Fruit fly (Drosophila melanogaster) Kc167 (cell line): ENCODE data around the gene Pph13.

Experiments used
- Myc ChIP-seq: fragments of >200 bp; optimal IDR thresholded peaks from 2 replicates; lab custom pipeline; 2017; ENCODE audit warnings: missing external identifiers
- Sin3A ChIP-seq: fragments of >200 bp; optimal IDR thresholded peaks from 2 replicates; lab custom pipeline; 2018; ENCODE audit warnings: missing external identifiers
- h ChIP-seq: fragments of >200 bp; optimal IDR thresholded peaks from 3 replicates; lab custom pipeline; 2018; ENCODE audit warnings: missing external identifiers
- insv ChIP-seq: fragments of >200 bp; optimal IDR thresholded peaks from 3 replicates; lab custom pipeline; 2018; ENCODE audit warnings: missing external identifiers
- psq ChIP-seq: fragments of >200 bp; optimal IDR thresholded peaks from 2 replicates; lab custom pipeline; 2017; ENCODE audit warnings: missing external identifiers
- ttk ChIP-seq: sonication (Bioruptor generic); optimal IDR thresholded peaks from 2 replicates; lab custom pipeline; 2017; ENCODE audit warnings: missing external identifiers

The Pph13 gene

DNA sequence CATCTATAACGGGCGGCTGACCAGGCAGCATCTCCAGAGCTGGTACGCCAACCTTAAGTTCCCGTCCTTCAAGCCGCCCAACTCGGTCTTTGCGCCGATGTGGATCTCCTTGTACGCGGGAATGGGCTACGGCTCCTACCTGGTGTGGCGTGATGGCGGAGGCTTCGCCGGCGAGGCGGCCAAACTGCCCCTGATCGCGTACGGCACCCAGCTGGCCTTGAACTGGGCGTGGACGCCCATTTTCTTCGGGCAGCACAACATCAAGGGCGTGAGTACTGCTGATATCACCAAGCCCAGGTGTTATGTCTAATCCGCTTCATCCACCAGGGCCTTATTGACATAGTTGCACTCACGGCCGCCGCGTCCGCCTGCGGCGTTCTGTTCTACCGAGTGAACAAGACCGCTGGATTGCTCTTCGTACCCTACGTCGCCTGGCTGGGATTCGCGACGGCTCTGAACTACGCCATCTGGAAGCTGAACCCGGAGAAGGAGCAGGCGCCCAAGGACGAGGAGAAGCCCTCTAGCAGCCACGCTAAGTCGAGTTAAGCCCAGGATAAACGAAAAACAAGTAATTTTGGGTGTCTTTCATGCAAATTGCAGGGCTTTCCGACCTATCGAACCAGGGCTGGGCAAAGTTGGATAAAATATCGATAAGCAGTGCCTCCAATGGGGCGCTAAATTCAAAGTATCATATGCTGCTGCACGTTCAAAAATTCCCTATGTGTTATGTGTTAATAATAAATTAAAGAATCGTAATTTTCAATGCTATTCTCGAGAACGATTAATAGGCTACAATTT lies 17.3 kb upstream of the Pph13 start, which contains the start of gene rempA:
rempA (minus strand) TSS at position 541 of the 798 bp plus-strand sequence.
- no peak for TF ChIP-seq insv
- TF ChIP-seq ttk = no peak
- TF ChIP-seq Myc (lab: Kevin White, UChicago) = no peak
- no peak for TF ChIP-seq Sin3A (lab: Kevin White, UChicago)
- TF ChIP-seq h (lab: Kevin White, UChicago) = no peak
- no peak for TF ChIP-seq psq (lab: Kevin White, UChicago)

DNA sequence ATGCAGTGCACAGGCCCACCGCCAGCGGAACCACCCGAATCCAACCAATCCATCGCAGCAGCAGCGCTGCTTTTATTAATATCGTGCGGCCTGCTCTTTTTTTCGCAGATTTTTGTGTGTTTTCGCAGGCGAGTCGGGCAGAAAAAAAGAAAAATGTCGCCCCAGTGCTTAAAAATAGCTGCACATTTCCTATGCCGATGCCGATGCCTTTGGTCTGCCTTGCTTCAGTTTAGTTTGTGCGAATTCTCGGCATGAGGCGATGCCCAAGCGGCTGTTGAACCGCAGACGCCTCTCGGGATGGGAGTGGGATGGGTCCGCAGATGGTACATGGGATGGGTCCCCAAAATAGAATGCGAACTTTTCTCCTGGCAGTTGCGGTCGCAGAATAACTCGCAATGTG lies 14.0 kb upstream of the Pph13 start:
- TF ChIP-seq psq (lab: Kevin White, UChicago) (no peak), Myc (lab: Kevin White, UChicago) (no peak), ttk (no peak), insv (no peak), Sin3A (lab: Kevin White, UChicago) (no peak), h (lab: Kevin White, UChicago) (no peak)

DNA sequence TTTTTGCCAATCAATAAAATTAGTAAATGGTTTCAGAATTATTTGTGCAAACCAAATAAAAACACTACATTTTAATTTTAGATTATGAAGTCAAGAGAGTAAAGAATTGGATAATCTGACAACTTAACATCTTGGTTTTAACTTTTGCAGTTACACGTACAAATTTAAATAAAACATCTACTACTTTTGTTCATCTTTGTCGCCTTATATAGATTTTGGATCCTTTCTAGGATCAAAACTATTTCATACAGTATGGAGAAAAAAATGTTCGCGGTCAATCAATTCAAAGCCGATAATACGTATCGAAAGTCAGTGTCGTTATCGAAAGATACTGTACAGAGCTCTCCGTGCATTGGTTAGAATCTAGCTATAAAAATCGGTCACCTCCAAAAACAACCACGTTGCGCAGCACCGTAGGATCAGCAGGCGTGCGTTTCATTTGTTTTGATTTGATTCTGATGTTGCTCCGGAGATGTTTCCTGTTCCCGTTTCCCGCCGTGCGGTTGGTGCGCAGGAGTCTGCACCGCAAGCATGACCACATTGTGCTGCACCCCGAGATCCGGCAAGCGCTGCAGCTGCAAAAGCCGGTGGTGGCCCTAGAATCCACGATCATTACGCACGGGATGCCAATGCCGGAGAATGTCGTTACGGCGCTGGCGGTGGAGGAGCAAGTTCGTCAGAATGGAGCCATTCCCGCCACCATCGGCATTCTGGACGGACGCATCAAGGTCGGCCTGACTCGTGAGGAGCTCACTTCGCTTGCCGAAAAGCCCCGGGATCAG lies 13.3 kb upstream of the Pph13 start, which contains the start of the genes uncNacbeta and CG2794:
uncNacbeta (minus strand) TSS at position 51 of the 782 bp plus-strand sequence.
CG2794 (plus strand) TSS at position 395 of the 782 bp plus-strand sequence.
- TF ChIP-seq h (lab: Kevin White, UChicago) (no peak), Myc (lab: Kevin White, UChicago) (no peak), ttk (no peak), psq (lab: Kevin White, UChicago) (no peak), insv (no peak), Sin3A (lab: Kevin White, UChicago) (no peak)

DNA sequence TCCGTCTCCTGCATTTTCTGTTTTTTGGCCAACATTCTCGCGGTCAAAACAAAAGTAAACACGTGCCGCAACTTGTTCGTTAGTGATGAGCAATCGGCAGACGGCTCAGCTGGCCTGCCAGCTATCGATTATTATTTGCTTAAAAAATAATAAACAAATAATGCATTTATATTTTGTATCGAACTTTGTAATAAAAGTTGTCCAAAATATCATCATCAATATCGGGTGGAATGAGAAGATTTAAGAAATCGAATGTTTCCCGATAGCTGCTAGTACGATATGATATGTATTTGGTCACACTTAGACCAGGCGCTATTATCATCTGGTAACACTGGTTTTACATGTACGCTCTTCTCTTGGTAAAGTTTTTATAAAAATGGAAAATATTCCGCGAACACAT lies 9.3 kb upstream of the Pph13 start, which contains the start of the genes Nle and Sf3b1:
Nle (minus strand) TSS at position 92 of the 400 bp plus-strand sequence.
Sf3b1 (plus strand) TSS at position 311 of the 400 bp plus-strand sequence.
- no peak for TF ChIP-seq insv
- TF ChIP-seq Myc (lab: Kevin White, UChicago) = no peak
- TF ChIP-seq psq (lab: Kevin White, UChicago) = no peak
- TF ChIP-seq ttk = no peak
- TF ChIP-seq h (lab: Kevin White, UChicago) = no peak
- no peak for TF ChIP-seq Sin3A (lab: Kevin White, UChicago)

DNA sequence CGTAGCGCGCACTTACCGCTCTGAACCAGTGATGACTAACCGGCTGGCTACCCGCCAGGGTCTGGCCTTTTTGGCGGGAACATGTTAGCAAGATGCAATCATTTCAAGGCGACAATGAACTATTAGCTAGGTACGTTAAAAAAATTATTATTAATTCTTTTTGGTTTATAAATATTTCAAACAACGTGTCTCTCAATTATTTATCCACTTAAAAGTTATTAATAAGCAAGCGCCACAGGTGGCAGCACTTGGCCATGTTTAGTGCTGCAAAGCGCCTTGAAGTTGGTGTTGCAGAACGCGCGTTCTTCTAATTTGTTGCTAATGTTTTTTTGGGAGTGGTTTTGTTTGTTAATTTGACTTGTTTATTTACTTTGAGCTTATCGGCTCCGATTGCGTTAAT lies 3.1 kb upstream of the Pph13 start, which contains the start of the genes Ipk2 and cold:
Ipk2 (minus strand) TSS at position 39 of the 400 bp plus-strand sequence.
cold (plus strand) TSS at position 66 of the 400 bp plus-strand sequence.
- TF ChIP-seq ttk = no peak
- TF ChIP-seq Myc (lab: Kevin White, UChicago) = no peak
- TF ChIP-seq h (lab: Kevin White, UChicago) = no peak
- TF ChIP-seq psq (lab: Kevin White, UChicago) = no peak
- no peak for TF ChIP-seq insv
- no peak for TF ChIP-seq Sin3A (lab: Kevin White, UChicago)

DNA sequence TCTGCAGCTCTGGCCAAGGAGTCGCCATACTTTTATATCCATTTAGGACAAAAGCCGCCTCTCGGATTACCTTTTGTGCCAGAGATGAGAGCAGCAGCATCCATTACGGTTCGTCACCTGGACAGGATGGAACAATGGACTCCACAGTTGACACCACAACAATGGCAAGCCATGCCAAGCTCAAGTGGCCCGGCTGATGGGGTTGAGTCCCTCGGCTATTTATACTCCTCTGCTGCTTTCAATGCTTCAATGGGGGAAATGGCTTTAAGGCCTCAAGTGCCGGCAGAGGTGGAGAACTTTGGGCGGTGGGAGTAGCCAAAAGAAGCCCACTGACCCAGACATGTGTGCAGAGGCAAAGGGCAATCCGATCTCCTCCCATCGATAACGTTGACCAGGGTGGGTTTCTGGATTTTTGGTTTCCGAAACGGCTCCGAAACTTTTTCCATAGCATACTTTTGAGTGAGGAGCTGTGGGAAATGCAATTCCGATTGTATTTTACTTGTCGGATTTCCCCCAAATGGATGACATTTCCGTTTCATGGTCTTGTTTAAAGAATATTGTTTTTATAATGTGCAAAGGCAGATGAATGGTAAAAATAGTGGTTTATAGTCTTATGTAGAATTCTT lies 614 bp upstream of the Pph13 start, which contains the start of gene Ptth:
Ptth (minus strand) TSS at position 338 of the 626 bp plus-strand sequence.
- TF ChIP-seq Myc (lab: Kevin White, UChicago) (no peak), ttk (no peak), Sin3A (lab: Kevin White, UChicago) (no peak), insv (no peak), h (lab: Kevin White, UChicago) (no peak), psq (lab: Kevin White, UChicago) (no peak)

DNA sequence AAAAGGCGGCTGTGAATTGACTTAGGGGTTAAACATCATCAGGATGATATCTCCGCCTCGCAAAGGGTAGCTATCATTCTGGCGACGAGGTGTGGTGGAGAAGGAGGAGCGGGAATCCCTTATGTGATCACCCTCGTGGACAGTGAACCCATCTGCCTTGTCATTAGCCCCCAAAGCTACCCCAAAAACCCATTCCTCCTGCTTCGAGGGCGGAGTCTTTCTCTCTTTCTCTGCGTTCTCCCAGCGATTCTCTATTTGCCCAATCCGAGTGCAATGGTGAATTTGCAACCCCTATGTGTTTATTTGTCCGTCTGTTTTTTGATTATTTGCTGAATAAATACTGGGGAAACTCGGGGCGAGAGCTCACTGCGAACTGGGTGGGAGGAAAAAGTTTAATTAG lies 8.0 kb downstream of the Pph13 start:
- TF ChIP-seq Myc (lab: Kevin White, UChicago) = no peak
- no peak for TF ChIP-seq h (lab: Kevin White, UChicago)
- no peak for TF ChIP-seq Sin3A (lab: Kevin White, UChicago)
- TF ChIP-seq ttk = no peak
- TF ChIP-seq psq (lab: Kevin White, UChicago) = no peak
- TF ChIP-seq insv = no peak

DNA sequence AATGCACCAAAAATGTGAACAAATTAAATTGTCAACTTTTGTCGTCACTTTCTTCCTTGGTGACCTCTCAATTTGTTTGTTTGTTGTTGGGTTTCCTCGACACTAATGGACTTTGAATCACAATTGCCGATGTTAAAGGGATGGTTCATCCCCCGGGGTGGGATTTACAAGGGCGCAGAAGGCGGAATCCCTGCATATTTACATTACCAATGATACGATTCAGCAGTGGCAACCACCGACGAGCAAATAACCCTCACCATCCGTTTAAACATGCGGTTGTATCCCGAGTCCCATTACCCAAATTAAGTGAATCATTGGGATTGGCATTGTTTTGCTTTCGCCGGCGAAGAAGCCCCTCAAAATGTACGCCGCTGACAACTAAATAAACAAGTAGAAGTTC lies 14.2 kb downstream of the Pph13 start:
- TF ChIP-seq psq (lab: Kevin White, UChicago) (no peak), ttk (no peak), Sin3A (lab: Kevin White, UChicago) (no peak), Myc (lab: Kevin White, UChicago) (no peak)

DNA sequence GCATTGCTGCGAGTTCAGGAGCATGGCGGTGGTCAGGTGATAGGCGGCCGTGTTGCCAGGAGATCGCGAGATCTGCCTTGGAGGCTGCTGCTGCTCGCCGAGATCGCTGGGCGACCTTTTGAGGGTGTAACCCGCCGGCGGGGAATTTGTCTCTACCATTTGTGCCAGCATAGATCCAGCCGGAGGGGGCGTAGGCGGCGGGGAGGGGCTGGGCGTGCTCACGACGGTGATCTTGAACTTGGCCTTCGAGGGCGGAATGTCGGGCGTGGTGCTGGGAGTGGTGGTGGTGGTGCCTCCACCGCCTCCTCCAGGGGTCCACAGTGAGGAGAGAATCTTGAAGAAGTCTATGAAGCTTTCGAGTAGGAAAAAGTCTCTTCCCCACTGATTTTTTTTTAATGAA lies 16.8 kb downstream of the Pph13 start:
- TF ChIP-seq ttk = no peak
- TF ChIP-seq Sin3A (lab: Kevin White, UChicago) = no peak
- TF ChIP-seq insv = no peak
- no peak for TF ChIP-seq psq (lab: Kevin White, UChicago)
- TF ChIP-seq Myc (lab: Kevin White, UChicago) = no peak
- no peak for TF ChIP-seq h (lab: Kevin White, UChicago)

DNA sequence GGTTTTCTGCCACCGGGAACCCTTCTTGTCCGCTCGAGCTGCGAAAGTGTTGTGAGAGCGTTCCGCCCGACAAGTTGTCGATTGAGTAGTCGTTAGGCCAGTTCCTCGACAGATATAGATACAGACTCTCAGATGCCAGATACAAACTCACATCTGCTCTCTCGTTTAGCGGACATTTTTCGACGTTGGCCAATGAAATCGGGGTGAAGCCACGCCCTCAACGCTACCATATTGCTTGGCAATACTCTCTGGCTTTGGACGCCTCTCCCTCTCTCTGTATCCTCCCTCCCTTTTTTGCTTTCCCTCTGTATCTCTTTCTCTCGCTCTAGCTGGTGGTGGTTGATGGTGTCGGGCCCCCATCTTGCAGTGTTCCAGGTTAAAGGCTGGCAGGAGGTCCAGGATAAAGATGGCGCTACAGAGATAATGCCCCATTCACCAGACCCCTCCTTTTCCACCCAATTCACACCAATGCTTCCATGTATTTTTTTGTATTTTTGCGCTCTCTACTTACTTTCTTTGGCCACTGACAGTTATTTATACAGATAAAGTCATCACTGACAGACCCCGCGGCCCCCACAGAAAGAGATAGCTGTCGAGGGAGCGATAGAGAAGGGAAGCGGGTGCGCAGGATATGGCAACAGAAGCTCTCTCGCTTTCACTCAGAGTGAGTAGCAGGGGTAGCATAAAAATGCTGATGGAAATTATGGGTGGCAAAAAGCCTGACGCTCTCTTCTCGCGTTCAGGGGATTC lies 17.5 kb downstream of the Pph13 start, which contains the start of gene Gsc:
Gsc (minus strand) TSS at position 51 of the 750 bp plus-strand sequence.
- TF ChIP-seq insv (no peak), Sin3A (lab: Kevin White, UChicago) (no peak), Myc (lab: Kevin White, UChicago) (no peak), ttk (no peak), psq (lab: Kevin White, UChicago) (no peak), h (lab: Kevin White, UChicago) (no peak)
